Fruit fly (Drosophila melanogaster): ENCODE measurements around the gene Deaf1.

Deaf1 gene

DNA sequence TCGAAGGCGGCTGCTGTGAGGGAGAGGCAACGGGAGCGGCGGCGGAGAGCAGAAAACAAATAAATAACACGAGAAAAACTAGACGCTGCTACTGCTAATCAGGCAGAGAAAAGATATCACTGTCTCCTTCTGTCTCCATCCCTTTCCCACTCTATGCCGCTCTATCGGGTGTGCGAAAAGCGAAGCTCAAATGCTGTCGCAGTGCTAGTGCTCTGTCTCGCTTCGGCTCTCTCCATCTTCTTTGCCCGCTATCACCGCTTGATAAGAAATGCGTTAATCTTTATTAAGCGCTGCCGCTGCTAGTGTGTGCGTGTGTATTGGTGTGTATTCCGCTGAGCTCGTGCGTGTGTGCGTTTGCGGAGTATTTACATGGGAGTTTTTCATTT lies 26.3 kb upstream of the Deaf1 start (continued):
- TF ChIP-seq CG8924 (tag; optimal IDR thresholded peaks at IDR 0.05) (peak; percentile 12), CG13287 (GFP tag; IDR thresholded peaks at IDR 0.05; ENCODE audit: partially characterized antibody) (peak; percentile 31), CG5180 (GFP tag; optimal IDR thresholded peaks at IDR 0.05) (peak; percentile 32), hkb (optimal IDR thresholded peaks at IDR 0.05) (no peak), hkb (GFP tag; IDR thresholded peaks at IDR 0.05) (peak; percentile 45), E2f1 (GFP tag; IDR thresholded peaks at IDR 0.05) (0 out of 2 replicates have a peak, but pooled peaks have one; percentile 4), CG3281 (GFP tag; optimal IDR thresholded peaks at IDR 0.05) (peak; percentile 39), tio (GFP tag; optimal IDR thresholded peaks at IDR 0.05) (no peak), CG13123 (GFP tag; optimal IDR thresholded peaks at IDR 0.05) (no peak), lilli (GFP tag; optimal IDR thresholded peaks at IDR 0.05) (no peak), cwo (GFP tag; optimal IDR thresholded peaks at IDR 0.05) (peak; percentile 29), CG34422 (GFP tag; IDR thresholded peaks at IDR 0.05) (peak; percentile 36; the same call in 1 of the 3 replicates), pb (GFP tag; optimal IDR thresholded peaks at IDR 0.05) (peak; percentile 10), bcd (GFP tag; optimal IDR thresholded peaks at IDR 0.05) (no peak), CG11723 (GFP tag; optimal IDR thresholded peaks at IDR 0.05) (no peak), sc (optimal IDR thresholded peaks at IDR 0.05) (no peak), sc (GFP tag; optimal IDR thresholded peaks at IDR 0.05) (no peak), CG34376 (GFP tag; optimal IDR thresholded peaks at IDR 0.05) (peak; percentile 98), mirr (GFP tag; optimal IDR thresholded peaks at IDR 0.05) (peak; percentile 70), dmrt99B (tag; optimal IDR thresholded peaks at IDR 0.05) (no peak), CG3163 (GFP tag; optimal IDR thresholded peaks at IDR 0.05) (peak; percentile 21), HLH54F (GFP tag; optimal IDR thresholded peaks at IDR 0.05) (no peak), abd-A (tag; optimal IDR thresholded peaks at IDR 0.05) (peak; percentile 95), Stat92E (GFP tag; optimal IDR thresholded peaks at IDR 0.05) (peak in 1 of 3 experiments; percentile 0), CG10147 (GFP tag; optimal IDR thresholded peaks at IDR 0.05) (no peak), Dfd (GFP tag; optimal IDR thresholded peaks at IDR 0.05) (no peak), CG7839 (tag; optimal IDR thresholded peaks at IDR 0.05) (no peak), zfh1 (GFP tag; IDR thresholded peaks at IDR 0.05) (peak; percentile 15; the same call in 1 of the 3 replicates), Dll (GFP tag; IDR thresholded peaks at IDR 0.05; ENCODE audit: partially characterized antibody) (peak; percentile 50; the same call in 2 of the 4 replicates), CG17829 (tag; optimal IDR thresholded peaks at IDR 0.05) (no peak), CG16863 (GFP tag; optimal IDR thresholded peaks at IDR 0.05) (no peak), D (optimal IDR thresholded peaks at IDR 0.05) (peak; percentile 34), D (GFP tag; optimal IDR thresholded peaks at IDR 0.05) (no peak)

DNA sequence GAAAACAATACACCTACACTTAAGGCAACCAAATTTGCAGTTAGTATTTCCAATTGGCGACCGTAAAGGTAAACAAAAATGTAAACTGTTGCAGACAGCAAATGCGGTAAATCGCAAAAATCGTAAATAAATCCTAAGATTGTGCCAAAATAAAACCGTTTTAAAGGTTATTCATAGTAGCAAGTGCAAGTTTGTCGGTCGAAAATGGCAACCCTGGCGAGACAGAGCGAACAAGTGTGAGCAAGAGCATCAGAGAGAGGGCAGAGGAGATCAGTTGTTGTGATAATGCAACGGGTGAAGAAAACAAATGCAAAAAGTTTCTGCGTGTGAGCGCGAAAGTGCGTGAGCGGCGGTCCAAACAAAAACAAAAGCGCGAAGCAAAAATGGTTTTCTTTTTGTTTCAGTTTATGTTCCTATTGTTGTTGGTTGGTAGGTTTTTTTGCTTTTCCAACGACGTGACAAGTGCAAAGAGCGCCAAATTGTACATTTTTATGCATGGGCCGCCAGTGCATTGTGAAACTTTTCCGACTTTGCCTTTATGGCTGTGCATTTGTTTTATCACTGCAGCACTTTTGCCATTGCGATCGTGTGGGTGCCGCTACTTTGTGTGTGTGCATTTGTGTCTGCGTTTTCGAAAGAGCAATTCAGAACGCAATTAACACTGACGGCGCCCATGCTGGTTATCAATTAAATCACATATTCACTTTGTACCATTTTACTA lies 25.1 kb upstream of the Deaf1 start:
- TF ChIP-seq lov (optimal IDR thresholded peaks at IDR 0.05), result no peak
- 0 out of 3 replicates have a peak, but pooled peaks have one; percentile 17 for TF ChIP-seq lov (GFP tag; IDR thresholded peaks at IDR 0.05)
- TF ChIP-seq CG15479 (GFP tag; optimal IDR thresholded peaks at IDR 0.05), result peak; percentile 12
- no peak for TF ChIP-seq Aef1 (GFP tag; IDR thresholded peaks at IDR 0.05)
- peak in 1 of 2 experiments; percentile 15 for TF ChIP-seq Trl (optimal IDR thresholded peaks at IDR 0.05)
- TF ChIP-seq Trl (GFP tag; optimal IDR thresholded peaks at IDR 0.05), result no peak
- TF ChIP-seq nom (GFP tag; optimal IDR thresholded peaks at IDR 0.05), result peak; percentile 67
- TF ChIP-seq chinmo (GFP tag; IDR thresholded peaks at IDR 0.05; ENCODE audit: partially characterized antibody), result 0 out of 4 replicates have a peak, but pooled peaks have one; percentile 15
- TF ChIP-seq Drgx (GFP tag; IDR thresholded peaks at IDR 0.05), result peak; percentile 61
- peak in 1 of 2 experiments; percentile 61 for TF ChIP-seq bsh (GFP tag; optimal IDR thresholded peaks at IDR 0.05)
- TF ChIP-seq twi (tag; optimal IDR thresholded peaks at IDR 0.05), result no peak
- no peak for TF ChIP-seq CG4820 (GFP tag; optimal IDR thresholded peaks at IDR 0.05)
- TF ChIP-seq Elba2 (GFP tag; optimal IDR thresholded peaks at IDR 0.05), result peak; percentile 26
- 0 out of 2 replicates have a peak, but pooled peaks have one; percentile 31 for TF ChIP-seq Atf6 (GFP tag; IDR thresholded peaks at IDR 0.05)

Measured in whole organism, embryonic.